Worm (Caenorhabditis elegans): ENCODE measurements around the gene B0495.9.
A peak's percentile ranks its signal among the peaks of the same experiment; 100 is the strongest.

Gene B0495.9

DNA sequence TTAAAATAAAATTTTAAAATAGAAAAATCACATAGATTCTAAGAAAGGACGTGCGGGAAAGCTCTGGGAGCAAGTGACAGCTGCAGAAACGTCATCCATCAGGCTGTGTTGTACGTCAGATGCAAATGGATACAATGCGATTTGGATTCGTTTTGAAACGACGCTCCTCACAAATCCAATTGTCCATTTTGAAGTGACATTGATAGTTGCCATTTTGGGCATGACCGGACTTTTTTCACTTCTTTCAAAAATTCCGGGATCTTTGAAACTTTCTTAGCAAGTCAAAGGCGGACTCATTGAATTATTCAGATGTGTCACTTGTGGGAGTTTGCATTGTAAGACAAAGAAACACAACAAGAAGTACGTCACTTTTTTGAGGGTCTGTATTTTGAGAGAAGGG is 10.5 kb upstream of the B0495.9 start:
- TF ChIP-seq ceh-83 (GFP tag; optimal IDR thresholded peaks at IDR 0.05) (no peak), cnd-1 (tag; optimal IDR thresholded peaks at IDR 0.05) (no peak), drap-1 (GFP tag; optimal IDR thresholded peaks at IDR 0.05) (no peak), M03D4.4 (tag; optimal IDR thresholded peaks at IDR 0.05) (no peak), tbx-8 (GFP tag; optimal IDR thresholded peaks at IDR 0.05) (no peak), nhr-237 (tag; optimal IDR thresholded peaks at IDR 0.05) (no peak), ces-1 (GFP tag; optimal IDR thresholded peaks at IDR 0.05) (peak; percentile 84)

DNA sequence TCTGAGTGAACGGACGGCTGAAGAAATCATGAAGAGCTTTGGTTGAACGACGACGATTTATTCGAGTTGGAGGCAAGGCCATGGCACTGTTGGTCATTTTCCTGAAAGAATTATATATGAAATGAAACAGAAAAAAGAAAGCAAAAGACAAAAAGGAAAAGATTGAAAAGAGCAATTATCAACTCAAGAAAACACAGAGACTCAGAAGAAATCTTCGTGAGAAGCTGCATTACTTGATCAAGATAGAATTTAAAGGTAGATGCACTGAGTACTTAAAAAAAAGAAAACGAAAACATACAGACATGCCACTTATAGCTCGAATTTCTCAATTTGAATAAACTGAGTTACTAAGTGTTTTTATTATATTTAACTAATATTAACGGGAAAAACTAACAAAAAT is 10.0 kb upstream of the B0495.9 start, which contains the start of gene cpna-5:
TSS of gene cpna-5 (minus strand) at position 101 of the 400 bp plus-strand sequence.
- TF ChIP-seq ceh-83 (GFP tag; optimal IDR thresholded peaks at IDR 0.05) (no peak), snpc-4 (tag; optimal IDR thresholded peaks at IDR 0.05) (no peak), lin-13 (tag; optimal IDR thresholded peaks at IDR 0.05) (no peak), zip-8 (tag; optimal IDR thresholded peaks at IDR 0.05) (no peak), lin-32 (GFP tag; optimal IDR thresholded peaks at IDR 0.05) (no peak), cnd-1 (tag; optimal IDR thresholded peaks at IDR 0.05) (no peak), pha-4 (tag; optimal IDR thresholded peaks at IDR 0.05) (no peak), hlh-1 (tag; optimal IDR thresholded peaks at IDR 0.05) (no peak), elt-1 (tag; optimal IDR thresholded peaks at IDR 0.05; ENCODE audit: borderline replicate concordance, insufficient read depth) (no peak), elt-3 (tag; optimal IDR thresholded peaks at IDR 0.05) (no peak), ztf-11 (tag; optimal IDR thresholded peaks at IDR 0.05) (no peak), sptf-1 (tag; optimal IDR thresholded peaks at IDR 0.05) (no peak), flh-1 (GFP tag; optimal IDR thresholded peaks at IDR 0.05) (no peak), ces-1 (GFP tag; optimal IDR thresholded peaks at IDR 0.05) (no peak), bed-3 (GFP tag; optimal IDR thresholded peaks at IDR 0.05) (no peak), tbx-8 (GFP tag; optimal IDR thresholded peaks at IDR 0.05) (no peak), nhr-76 (tag; optimal IDR thresholded peaks at IDR 0.05) (no peak), nhr-237 (tag; optimal IDR thresholded peaks at IDR 0.05) (no peak)

DNA sequence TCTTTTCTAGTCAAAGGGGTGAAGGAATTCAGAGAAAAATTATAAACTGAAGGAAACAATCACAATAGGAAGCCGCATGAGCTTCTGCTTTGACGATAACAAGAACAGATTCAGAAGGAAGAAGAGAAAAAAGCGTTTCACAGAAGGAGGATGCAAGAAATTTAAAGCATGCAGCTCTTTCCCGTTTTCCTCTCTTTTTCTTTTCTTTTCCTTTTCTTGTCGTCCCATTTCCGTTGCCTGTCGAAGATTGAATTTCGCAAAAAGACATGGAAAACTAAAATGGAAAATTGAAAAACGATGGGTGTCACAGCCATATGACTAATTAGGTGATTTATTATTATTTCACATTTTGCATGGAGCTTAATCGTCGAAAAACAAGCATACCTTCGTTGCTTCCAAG is 7.6 kb upstream of the B0495.9 start:
- TF ChIP-seq zip-8 (tag; optimal IDR thresholded peaks at IDR 0.05) (no peak), ces-1 (GFP tag; optimal IDR thresholded peaks at IDR 0.05) (peak; percentile 43)

DNA sequence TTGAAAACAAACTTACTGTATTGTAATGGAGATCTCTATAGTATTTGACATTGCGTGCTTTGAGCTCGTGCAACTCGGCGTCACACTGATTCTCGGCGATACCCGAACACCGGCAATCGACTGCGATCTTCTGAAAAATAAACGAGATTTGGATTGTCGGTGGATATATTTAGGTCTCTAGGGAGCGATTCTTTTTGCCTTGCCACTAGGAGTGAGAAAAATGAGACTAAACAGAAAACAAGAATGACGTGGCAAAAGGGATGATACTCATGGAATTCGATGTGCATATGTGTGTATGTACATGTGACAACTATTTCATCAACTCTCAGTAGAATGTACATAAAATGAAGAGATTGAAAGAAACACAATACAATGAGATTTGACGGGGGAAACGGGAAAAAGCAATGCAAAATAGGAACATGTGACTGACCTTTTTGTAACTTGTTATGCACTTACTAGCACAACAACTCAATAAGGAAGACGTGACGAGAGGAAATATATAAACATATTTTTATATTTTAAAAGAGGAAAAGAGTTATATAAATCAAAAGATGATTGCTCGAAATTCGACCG is 6.2 kb upstream of the B0495.9 start:
- TF ChIP-seq cnd-1 (tag; optimal IDR thresholded peaks at IDR 0.05) (no peak), ztf-11 (tag; optimal IDR thresholded peaks at IDR 0.05) (no peak), nhr-237 (tag; optimal IDR thresholded peaks at IDR 0.05) (no peak), tbx-8 (GFP tag; optimal IDR thresholded peaks at IDR 0.05) (no peak), ces-1 (GFP tag; optimal IDR thresholded peaks at IDR 0.05) (peak; percentile 79), nhr-12 (tag; optimal IDR thresholded peaks at IDR 0.05) (no peak), nhr-28 (tag; optimal IDR thresholded peaks at IDR 0.05) (no peak), mep-1 (tag; optimal IDR thresholded peaks at IDR 0.05) (no peak), drap-1 (GFP tag; optimal IDR thresholded peaks at IDR 0.05) (no peak)

DNA sequence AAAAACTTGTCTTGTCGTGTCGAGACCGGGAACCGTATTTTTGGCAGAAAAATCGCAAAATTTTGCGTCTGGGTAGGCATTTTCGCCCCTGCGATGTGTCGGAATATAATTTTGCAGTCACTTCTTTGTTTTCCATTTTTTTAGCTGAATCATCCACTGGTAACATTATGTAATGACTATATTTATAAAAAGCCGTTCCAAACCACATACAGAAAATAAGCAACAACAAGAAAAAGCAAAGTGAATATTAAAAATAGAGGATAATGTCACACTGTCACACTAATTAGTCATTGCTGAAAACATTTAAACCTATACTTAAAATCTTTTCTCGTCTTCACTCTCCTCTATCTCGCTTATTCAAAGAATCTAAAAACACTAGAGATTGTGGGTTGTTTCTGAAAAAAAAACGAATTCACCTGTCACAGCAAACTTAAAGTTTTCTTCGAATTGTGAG is 818 bp upstream of the B0495.9 start, which contains the start of gene sre-1:
TSS of gene sre-1 (plus strand) at position 404 of the 454 bp plus-strand sequence.
- no peak for TF ChIP-seq ceh-39 (tag; optimal IDR thresholded peaks at IDR 0.05)
- no peak for TF ChIP-seq sem-2 (GFP tag; optimal IDR thresholded peaks at IDR 0.05)
- no peak for TF ChIP-seq ceh-83 (GFP tag; optimal IDR thresholded peaks at IDR 0.05)
- no peak for TF ChIP-seq ham-2 (GFP tag; optimal IDR thresholded peaks at IDR 0.05)
- no peak for TF ChIP-seq mab-5 (tag; optimal IDR thresholded peaks at IDR 0.05)
- TF ChIP-seq mep-1 (tag; optimal IDR thresholded peaks at IDR 0.05): no peak
- TF ChIP-seq bed-3 (GFP tag; optimal IDR thresholded peaks at IDR 0.05): no peak
- TF ChIP-seq lin-13 (tag; optimal IDR thresholded peaks at IDR 0.05): no peak
- no peak for TF ChIP-seq lsy-2 (tag; optimal IDR thresholded peaks at IDR 0.05)
- TF ChIP-seq blmp-1 (tag; optimal IDR thresholded peaks at IDR 0.05): no peak
- no peak for TF ChIP-seq hlh-1 (tag; optimal IDR thresholded peaks at IDR 0.05)
- no peak for TF ChIP-seq nhr-237 (tag; optimal IDR thresholded peaks at IDR 0.05)
- TF ChIP-seq mls-2 (tag; optimal IDR thresholded peaks at IDR 0.05): no peak
- TF ChIP-seq pha-4 (tag; optimal IDR thresholded peaks at IDR 0.05): no peak

All from whole organism, mixed stage, embryonic.